Fruit fly (Drosophila melanogaster) whole organism, embryonic: ENCODE results near the gene mus201.
A peak's percentile ranks its signal among the peaks of the same experiment; 100 is the strongest.

Experiments
- Adf1 ChIP-seq: fragments of 200-800 bp; sonication (Bioruptor generic); IDR thresholded peaks from 2 replicates; pipeline ENCODE4 v1.3.6; 2022; ENCODE audit warnings: missing biosample characterization, missing genetic modification characterization
- Antp ChIP-seq: fragments of 200-800 bp; sonication (Bioruptor generic); optimal IDR thresholded peaks from 3 replicates; lab custom pipeline; 2016; ENCODE audit warnings: missing biosample characterization, missing genetic modification characterization
- Atf-2 ChIP-seq: fragments of 200-800 bp; sonication (Bioruptor generic); optimal IDR thresholded peaks from 2 replicates; lab custom pipeline; 2016; ENCODE audit warnings: missing biosample characterization, missing genetic modification characterization
- Atf6 ChIP-seq: fragments of 200-800 bp; sonication (Bioruptor generic); IDR thresholded peaks from 2 replicates; pipeline ENCODE4 v1.3.6; 2022; ENCODE audit warnings: missing biosample characterization, missing genetic modification characterization
- CG1024 ChIP-seq: fragments of 200-800 bp; sonication (Bioruptor generic); IDR thresholded peaks from 2 replicates; pipeline ENCODE4 v1.3.6; 2022; ENCODE audit warnings: missing biosample characterization, missing genetic modification characterization
- CG10462 ChIP-seq: fragments of 200-800 bp; sonication (Bioruptor generic); optimal IDR thresholded peaks from 2 replicates; lab custom pipeline; 2016; ENCODE audit warnings: missing biosample characterization, missing genetic modification characterization
- CG10654 ChIP-seq: fragments of 200-800 bp; sonication (Bioruptor generic); optimal IDR thresholded peaks from 2 replicates; lab custom pipeline; 2016; ENCODE audit warnings: missing biosample characterization, missing genetic modification characterization
- CG12659 ChIP-seq: fragments of 200-800 bp; sonication (Bioruptor generic); optimal IDR thresholded peaks from 3 replicates; lab custom pipeline; 2017; ENCODE audit warnings: mild to moderate bottlenecking, missing biosample characterization, missing genetic modification reagents, missing genetic modification characterization
- CG13287 ChIP-seq: fragments of 200-800 bp; sonication (Bioruptor generic); IDR thresholded peaks from 2 replicates; pipeline ENCODE4 v1.3.6; 2022; ENCODE audit warnings: missing biosample characterization, missing genetic modification characterization; ENCODE audit not compliant: partially characterized antibody
- CG14860 ChIP-seq: fragments of 200-800 bp; sonication (Bioruptor generic); IDR thresholded peaks from 3 replicates; pipeline ENCODE4 v1.3.6; 2022; ENCODE audit warnings: missing biosample characterization, missing genetic modification characterization; ENCODE audit not compliant: partially characterized antibody
- CG15269 ChIP-seq: fragments of 200-800 bp; sonication (Bioruptor generic); optimal IDR thresholded peaks from 2 replicates; lab custom pipeline; 2018; ENCODE audit warnings: missing biosample characterization, mild to moderate bottlenecking, missing genetic modification characterization, moderate library complexity
- CG16863 ChIP-seq: fragments of 200-800 bp; sonication (Bioruptor generic); optimal IDR thresholded peaks from 3 replicates; lab custom pipeline; 2016; ENCODE audit warnings: missing biosample characterization, missing genetic modification characterization
- CG17612 ChIP-seq: fragments of 200-800 bp; sonication (Bioruptor generic); IDR thresholded peaks from 2 replicates; pipeline ENCODE4 v1.3.6; 2022; ENCODE audit warnings: missing biosample characterization, missing genetic modification characterization
- CG18619 ChIP-seq: fragments of 200-800 bp; sonication (Bioruptor generic); optimal IDR thresholded peaks from 3 replicates; lab custom pipeline; 2017; ENCODE audit warnings: missing biosample characterization, mild to moderate bottlenecking, missing genetic modification characterization
- CG2199 ChIP-seq: fragments of 200-800 bp; sonication (Bioruptor generic); IDR thresholded peaks from 3 replicates; pipeline ENCODE4 v1.3.6; 2022; ENCODE audit warnings: missing biosample characterization, missing genetic modification characterization
- CG32772 ChIP-seq: fragments of 200-800 bp; sonication (Bioruptor generic); IDR thresholded peaks from 2 replicates; pipeline ENCODE4 v1.3.6; 2022; ENCODE audit warnings: missing biosample characterization, missing genetic modification characterization
- CG3281 ChIP-seq: fragments of 200-800 bp; sonication (Bioruptor generic); optimal IDR thresholded peaks from 3 replicates; lab custom pipeline; 2017; ENCODE audit warnings: missing biosample characterization, mild to moderate bottlenecking, missing genetic modification characterization
- CG3838 ChIP-seq: fragments of 200-800 bp; sonication (Bioruptor generic); optimal IDR thresholded peaks from 3 replicates; lab custom pipeline; 2016; ENCODE audit warnings: missing biosample characterization, missing genetic modification characterization
- CG43689 ChIP-seq: fragments of 200-800 bp; sonication (Bioruptor generic); IDR thresholded peaks from 2 replicates; pipeline ENCODE4 v1.3.6; 2022; ENCODE audit warnings: missing biosample characterization, missing genetic modification characterization
- CG6272 ChIP-seq: fragments of 200-800 bp; sonication (Bioruptor generic); IDR thresholded peaks from 2 replicates; pipeline ENCODE4 v1.3.6; 2022; ENCODE audit warnings: missing biosample characterization, missing genetic modification characterization
- CG7987 ChIP-seq: fragments of 200-800 bp; sonication (Bioruptor generic); optimal IDR thresholded peaks from 2 replicates; lab custom pipeline; 2018; ENCODE audit warnings: missing biosample characterization, mild to moderate bottlenecking, missing genetic modification characterization, moderate library complexity
- CTCF ChIP-seq: fragments of 200-800 bp; sonication (Bioruptor generic); optimal IDR thresholded peaks from 2 replicates; lab custom pipeline; 2017; ENCODE audit warnings: missing biosample characterization, mild to moderate bottlenecking, missing genetic modification characterization, moderate library complexity
- Dad ChIP-seq: fragments of 200-800 bp; sonication (Bioruptor generic); optimal IDR thresholded peaks from 3 replicates; lab custom pipeline; 2016; ENCODE audit warnings: missing biosample characterization, missing genetic modification characterization
- Doc3 ChIP-seq: fragments of 200-800 bp; sonication (Bioruptor generic); IDR thresholded peaks from 3 replicates; pipeline ENCODE4 v1.3.6; 2022; ENCODE audit warnings: missing biosample characterization, missing genetic modification characterization; ENCODE audit not compliant: partially characterized antibody
- Drgx ChIP-seq: fragments of 200-800 bp; sonication (Bioruptor generic); IDR thresholded peaks from 2 replicates; pipeline ENCODE4 v1.3.6; 2022; ENCODE audit warnings: missing biosample characterization, missing genetic modification characterization
- Hsf ChIP-seq: fragments of 200-800 bp; sonication (Bioruptor generic); optimal IDR thresholded peaks from 3 replicates; lab custom pipeline; 2016; ENCODE audit warnings: missing biosample characterization, missing genetic modification characterization
- Lhr ChIP-seq: fragments of 200-800 bp; sonication (Bioruptor generic); optimal IDR thresholded peaks from 3 replicates; lab custom pipeline; 2017; ENCODE audit warnings: mild to moderate bottlenecking, missing biosample characterization, missing genetic modification reagents, missing genetic modification characterization
- NC2β ChIP-seq: fragments of 200-800 bp; sonication (Bioruptor generic); optimal IDR thresholded peaks from 2 replicates; lab custom pipeline; 2016; ENCODE audit warnings: missing biosample characterization, missing genetic modification characterization
- Pdp1 ChIP-seq, 2 experiments: fragments of 200-800 bp; sonication (Bioruptor generic); optimal IDR thresholded peaks; 3 replicates each; lab custom pipeline; 2016; ENCODE audit warnings: missing biosample characterization in 2 of 2, missing genetic modification characterization in 2 of 2, mild to moderate bottlenecking in 1 of 2, moderate library complexity in 1 of 2
- ash1 ChIP-seq: fragments of 200-800 bp; sonication (Bioruptor generic); optimal IDR thresholded peaks from 2 replicates; lab custom pipeline; 2018; ENCODE audit warnings: missing biosample characterization, mild to moderate bottlenecking, missing genetic modification characterization
- bigmax ChIP-seq: fragments of 200-800 bp; sonication (Bioruptor generic); optimal IDR thresholded peaks from 2 replicates; lab custom pipeline; 2018; ENCODE audit warnings: missing biosample characterization, mild to moderate bottlenecking, missing genetic modification characterization
- chif ChIP-seq, 2 experiments: fragments of 200-800 bp; sonication (Bioruptor generic); optimal IDR thresholded peaks; 3 replicates each; lab custom pipeline; 2016; ENCODE audit warnings: missing biosample characterization in 2 of 2, missing genetic modification characterization in 2 of 2
- crp ChIP-seq, 2 experiments: fragments of 200-800 bp; sonication (Bioruptor generic); optimal IDR thresholded peaks; 2 replicates in 1 of 2; 3 replicates in 1 of 2; lab custom pipeline; 2017; ENCODE audit warnings: missing biosample characterization in 2 of 2, missing genetic modification characterization in 2 of 2, mild to moderate bottlenecking in 1 of 2, moderate library complexity in 1 of 2
- dmrt11E ChIP-seq: fragments of 200-800 bp; sonication (Bioruptor generic); optimal IDR thresholded peaks from 3 replicates; lab custom pipeline; 2018; ENCODE audit warnings: missing biosample characterization, mild to moderate bottlenecking, missing genetic modification characterization, moderate library complexity
- ems ChIP-seq: fragments of 200-800 bp; sonication (Bioruptor generic); optimal IDR thresholded peaks from 3 replicates; lab custom pipeline; 2016; ENCODE audit warnings: missing biosample characterization, missing genetic modification characterization
- gcm2 ChIP-seq: fragments of 200-800 bp; sonication (Bioruptor generic); optimal IDR thresholded peaks from 2 replicates; lab custom pipeline; 2016; ENCODE audit warnings: missing biosample characterization, missing genetic modification characterization
- gfzf ChIP-seq: fragments of 200-800 bp; sonication (Bioruptor generic); optimal IDR thresholded peaks from 2 replicates; lab custom pipeline; 2016; ENCODE audit warnings: missing biosample characterization, mild to moderate bottlenecking, missing genetic modification characterization, moderate library complexity
- hth ChIP-seq: fragments of >200 bp; optimal IDR thresholded peaks from 2 replicates; lab custom pipeline; 2017; ENCODE audit warnings: inconsistent platforms
- insv ChIP-seq, 2 experiments: fragments of 200-800 bp; sonication (Bioruptor generic); optimal IDR thresholded peaks; 3 replicates each; lab custom pipeline; 2016 to 2018; ENCODE audit warnings: missing biosample characterization in 2 of 2, missing genetic modification characterization in 2 of 2
- lab ChIP-seq: fragments of 200-800 bp; sonication (Bioruptor generic); optimal IDR thresholded peaks from 3 replicates; lab custom pipeline; 2017; ENCODE audit warnings: missing biosample characterization, missing genetic modification characterization, mild to moderate bottlenecking, moderate library complexity, missing genetic modification reagents
- nom ChIP-seq: fragments of 200-800 bp; sonication (Bioruptor generic); optimal IDR thresholded peaks from 2 replicates; lab custom pipeline; 2017; ENCODE audit warnings: missing biosample characterization, missing genetic modification characterization, mild to moderate bottlenecking, moderate library complexity, missing genetic modification reagents
- pnt ChIP-seq: fragments of 200-800 bp; sonication (Bioruptor generic); optimal IDR thresholded peaks from 3 replicates; lab custom pipeline; 2016; ENCODE audit warnings: missing biosample characterization, missing genetic modification characterization
- schlank ChIP-seq: fragments of 200-800 bp; sonication (Bioruptor generic); optimal IDR thresholded peaks from 2 replicates; lab custom pipeline; 2018; ENCODE audit warnings: missing biosample characterization, mild to moderate bottlenecking, missing genetic modification characterization
- sisA ChIP-seq: fragments of 200-800 bp; sonication (Bioruptor generic); IDR thresholded peaks from 2 replicates; pipeline ENCODE4 v1.3.6; 2022; ENCODE audit warnings: missing biosample characterization, missing genetic modification characterization
- slp2 ChIP-seq: fragments of 200-800 bp; sonication (Bioruptor generic); optimal IDR thresholded peaks from 2 replicates; lab custom pipeline; 2016; ENCODE audit warnings: missing biosample characterization, missing genetic modification characterization
- ssp ChIP-seq: fragments of 200-800 bp; sonication (Bioruptor generic); IDR thresholded peaks from 2 replicates; pipeline ENCODE4 v1.3.6; 2022; ENCODE audit warnings: missing biosample characterization, missing genetic modification characterization
- tgo ChIP-seq: fragments of 200-800 bp; sonication (Bioruptor generic); IDR thresholded peaks from 3 replicates; pipeline ENCODE4 v1.3.6; 2022; ENCODE audit warnings: missing biosample characterization, missing genetic modification characterization
- twi ChIP-seq: fragments of 200-800 bp; optimal IDR thresholded peaks from 2 replicates; lab custom pipeline; 2019; ENCODE audit warnings: missing biosample characterization, mild to moderate bottlenecking, missing genetic modification characterization, moderate library complexity
- usp ChIP-seq: fragments of >200 bp; optimal IDR thresholded peaks from 2 replicates; lab custom pipeline; 2017; ENCODE audit warnings: missing biosample characterization, missing genetic modification characterization

The mus201 gene

dm6 chr2L:8463144-8464106, 25.5 kb downstream of the mus201 start, which contains the start of gene Agpat2 (continued):
- peak; percentile 80 for TF ChIP-seq CG16863 (GFP tag; lab: Kevin White, UChicago)
- peak; percentile 69 for TF ChIP-seq schlank (tag; lab: Kevin White, UChicago)
- peak; percentile 93 for TF ChIP-seq lab (GFP tag; lab: Kevin White, UChicago)
- TF ChIP-seq ssp = peak; percentile 66
- TF ChIP-seq usp (GFP tag; lab: Kevin White, UChicago) = no peak
- peak; percentile 78 for TF ChIP-seq CG18619 (GFP tag; lab: Kevin White, UChicago)
- peak; percentile 29 for TF ChIP-seq Lhr (GFP tag; lab: Kevin White, UChicago)
- TF ChIP-seq CG43689 = no peak
- peak; percentile 15 for TF ChIP-seq CTCF (GFP tag; lab: Kevin White, UChicago)
- TF ChIP-seq chif (GFP tag; optimal IDR thresholded peaks at IDR 0.05; lab: Kevin White, UChicago) = peak; percentile 75 to 85
- TF ChIP-seq CG14860 = no peak
- peak; percentile 68 to 78 for TF ChIP-seq Pdp1 (GFP tag; optimal IDR thresholded peaks at IDR 0.05; lab: Kevin White, UChicago)
- TF ChIP-seq ems (GFP tag; lab: Kevin White, UChicago) = peak; percentile 82
- no peak for TF ChIP-seq CG2199 (GFP tag; lab: Robert Waterston, UW)
- TF ChIP-seq NC2β (GFP tag; lab: Kevin White, UChicago) = peak; percentile 82
- peak; percentile 78 for TF ChIP-seq sisA (GFP tag; lab: Robert Waterston, UW)
- TF ChIP-seq twi (tag; lab: Kevin White, UChicago) = peak; percentile 51
- no peak for TF ChIP-seq Doc3 (GFP tag; lab: Robert Waterston, UW)
- peak; percentile 75 for TF ChIP-seq Dad (GFP tag; lab: Kevin White, UChicago)
- peak; percentile 80 for TF ChIP-seq CG12659 (GFP tag; lab: Kevin White, UChicago)
- peak; percentile 81 for TF ChIP-seq Atf-2 (GFP tag; lab: Kevin White, UChicago)
- TF ChIP-seq slp2 = peak; percentile 80
- peak; percentile 86 for TF ChIP-seq Hsf
- TF ChIP-seq bigmax = no peak
- peak; percentile 20; the same call in 1 of the 2 replicates for TF ChIP-seq Adf1 (GFP tag; lab: Robert Waterston, UW)
- TF ChIP-seq pnt (GFP tag; lab: Kevin White, UChicago) = peak; percentile 83
- TF ChIP-seq crp (GFP tag; optimal IDR thresholded peaks at IDR 0.05; lab: Kevin White, UChicago) = peak in 1 of 2 experiments; percentile 38
- TF ChIP-seq gfzf = no peak
- no peak for TF ChIP-seq Drgx (GFP tag; lab: Robert Waterston, UW)
- no peak for TF ChIP-seq insv (GFP tag; optimal IDR thresholded peaks at IDR 0.05; lab: Kevin White, UChicago)
- peak; percentile 87 for TF ChIP-seq CG15269 (tag; lab: Kevin White, UChicago)
- TF ChIP-seq nom (GFP tag; lab: Kevin White, UChicago) = peak; percentile 8
- peak; percentile 59 for TF ChIP-seq CG10462
- peak; percentile 87 for TF ChIP-seq CG3281 (GFP tag; lab: Kevin White, UChicago)
- peak; percentile 82 for TF ChIP-seq dmrt11E
- TF ChIP-seq CG3838 (GFP tag; lab: Kevin White, UChicago) = peak; percentile 55
- peak; percentile 80 for TF ChIP-seq tgo (GFP tag; lab: Robert Waterston, UW)
- no peak for TF ChIP-seq hth (lab: Kevin White, UChicago)
- peak; percentile 73 for TF ChIP-seq Atf6
- no peak for TF ChIP-seq ash1 (GFP tag; lab: Kevin White, UChicago)
- TF ChIP-seq CG7987 (GFP tag; lab: Kevin White, UChicago) = peak; percentile 40
- TF ChIP-seq Antp = peak; percentile 75
- TF ChIP-seq CG10654 = peak; percentile 82
- peak; percentile 51; the same call in 1 of the 2 replicates for TF ChIP-seq CG1024 (GFP tag; lab: Robert Waterston, UW)
- TF ChIP-seq CG6272 = peak; percentile 45
- no peak for TF ChIP-seq CG13287 (GFP tag; lab: Robert Waterston, UW)
- TF ChIP-seq CG17612 (GFP tag; lab: Robert Waterston, UW) = no peak; the same call in 1 of the 2 replicates
- TF ChIP-seq gcm2 (GFP tag; lab: Kevin White, UChicago) = peak; percentile 35
- peak; percentile 61 for TF ChIP-seq CG32772 (GFP tag; lab: Robert Waterston, UW)
